Fruit fly (Drosophila melanogaster) whole organism, embryonic: ENCODE results near the gene gfzf.

Experiments used
- Asciz ChIP-seq: fragments of 200-800 bp; sonication (Bioruptor generic); optimal IDR thresholded peaks from 2 replicates; lab custom pipeline; 2017; ENCODE audit warnings: missing biosample characterization, mild to moderate bottlenecking, missing genetic modification characterization, missing genetic modification reagents
- B-H1 ChIP-seq: fragments of 200-800 bp; sonication (Bioruptor generic); IDR thresholded peaks from 3 replicates; pipeline ENCODE4 v1.3.6; 2022; ENCODE audit warnings: missing biosample characterization, missing genetic modification characterization
- B-H2 ChIP-seq: fragments of 200-800 bp; sonication (Bioruptor generic); optimal IDR thresholded peaks from 2 replicates; lab custom pipeline; 2018; ENCODE audit warnings: missing biosample characterization, mild to moderate bottlenecking, missing genetic modification characterization
- Blimp-1 ChIP-seq: fragments of 200-800 bp; sonication (Bioruptor generic); optimal IDR thresholded peaks from 3 replicates; lab custom pipeline; 2018; ENCODE audit warnings: missing biosample characterization, missing genetic modification characterization, mild to moderate bottlenecking, moderate library complexity, missing genetic modification reagents
- CG10462 ChIP-seq: fragments of 200-800 bp; sonication (Bioruptor generic); optimal IDR thresholded peaks from 2 replicates; lab custom pipeline; 2016; ENCODE audit warnings: missing biosample characterization, missing genetic modification characterization
- CG11085 ChIP-seq: fragments of 200-800 bp; sonication (Bioruptor generic); IDR thresholded peaks from 2 replicates; pipeline ENCODE4 v1.3.6; 2022; ENCODE audit warnings: missing biosample characterization, missing genetic modification characterization
- CG13624 ChIP-seq: fragments of 200-800 bp; sonication (Bioruptor generic); optimal IDR thresholded peaks from 2 replicates; lab custom pipeline; 2016; ENCODE audit warnings: missing biosample characterization, missing genetic modification characterization
- CG18619 ChIP-seq: fragments of 200-800 bp; sonication (Bioruptor generic); optimal IDR thresholded peaks from 3 replicates; lab custom pipeline; 2017; ENCODE audit warnings: missing biosample characterization, mild to moderate bottlenecking, missing genetic modification characterization
- CG32772 ChIP-seq: fragments of 200-800 bp; sonication (Bioruptor generic); IDR thresholded peaks from 2 replicates; pipeline ENCODE4 v1.3.6; 2022; ENCODE audit warnings: missing biosample characterization, missing genetic modification characterization
- CG34376 ChIP-seq: fragments of 200-800 bp; sonication (Bioruptor generic); optimal IDR thresholded peaks from 2 replicates; lab custom pipeline; 2018; ENCODE audit warnings: missing biosample characterization, mild to moderate bottlenecking, missing genetic modification characterization
- CG7357 ChIP-seq: fragments of 200-800 bp; sonication (Bioruptor generic); IDR thresholded peaks from 3 replicates; pipeline ENCODE4 v1.3.6; 2022; ENCODE audit warnings: missing biosample characterization, missing genetic modification characterization
- CG7556 ChIP-seq: fragments of 200-800 bp; sonication (Bioruptor generic); optimal IDR thresholded peaks from 2 replicates; lab custom pipeline; 2017; ENCODE audit warnings: missing biosample characterization, mild to moderate bottlenecking, missing genetic modification characterization
- CG9215 ChIP-seq: fragments of 200-800 bp; sonication (Bioruptor generic); IDR thresholded peaks from 2 replicates; pipeline ENCODE4 v1.3.6; 2022; ENCODE audit warnings: missing biosample characterization, missing genetic modification characterization
- Doc2 ChIP-seq: fragments of 200-800 bp; sonication (Bioruptor generic); IDR thresholded peaks from 2 replicates; pipeline ENCODE4 v1.3.6; 2022; ENCODE audit warnings: missing biosample characterization, missing genetic modification characterization
- Dp ChIP-seq: fragments of 200-800 bp; sonication (Bioruptor generic); optimal IDR thresholded peaks from 2 replicates; lab custom pipeline; 2018; ENCODE audit warnings: missing biosample characterization, mild to moderate bottlenecking, missing genetic modification characterization, moderate library complexity
- Drgx ChIP-seq: fragments of 200-800 bp; sonication (Bioruptor generic); IDR thresholded peaks from 2 replicates; pipeline ENCODE4 v1.3.6; 2022; ENCODE audit warnings: missing biosample characterization, missing genetic modification characterization
- Ets65A ChIP-seq: fragments of 200-800 bp; sonication (Bioruptor generic); peaks from one replicate; lab custom pipeline; 2016; ENCODE audit warnings: missing biosample characterization, missing genetic modification characterization
- Fer3 ChIP-seq: fragments of 200-800 bp; sonication (Bioruptor generic); optimal IDR thresholded peaks from 2 replicates; lab custom pipeline; 2018; ENCODE audit warnings: missing biosample characterization, mild to moderate bottlenecking, missing genetic modification characterization, moderate library complexity
- Hand ChIP-seq: fragments of 200-800 bp; sonication (Bioruptor generic); optimal IDR thresholded peaks from 2 replicates; lab custom pipeline; 2017; ENCODE audit warnings: mild to moderate bottlenecking, missing biosample characterization, missing genetic modification reagents, missing genetic modification characterization
- Jarid2 ChIP-seq: fragments of 200-800 bp; sonication (Bioruptor generic); optimal IDR thresholded peaks from 3 replicates; lab custom pipeline; 2017; ENCODE audit warnings: mild to moderate bottlenecking, missing biosample characterization, missing genetic modification reagents, missing genetic modification characterization
- PHDP ChIP-seq: fragments of 200-800 bp; sonication (Bioruptor generic); optimal IDR thresholded peaks from 3 replicates; lab custom pipeline; 2018; ENCODE audit warnings: missing biosample characterization, mild to moderate bottlenecking, missing genetic modification characterization, moderate library complexity
- Side ChIP-seq: fragments of 200-800 bp; sonication (Bioruptor generic); optimal IDR thresholded peaks from 2 replicates; lab custom pipeline; 2016; ENCODE audit warnings: missing biosample characterization, missing genetic modification characterization
- Taf1 ChIP-seq: fragments of 200-800 bp; sonication (Bioruptor generic); IDR thresholded peaks from 2 replicates; pipeline ENCODE4 v1.3.6; 2022; ENCODE audit warnings: missing biosample characterization, missing genetic modification characterization
- Trl ChIP-seq, 3 experiments: fragments of >200 bp in 2 of 3; fragments of 200-800 bp in 1 of 3; sonication (Bioruptor generic) in 1 of 3; optimal IDR thresholded peaks; 2 replicates in 1 of 3; 3 replicates in 2 of 3; lab custom pipeline; 2016 to 2017; ENCODE audit warnings: missing biosample characterization in 1 of 3, missing genetic modification characterization in 1 of 3
- al ChIP-seq: fragments of 200-800 bp; sonication (Bioruptor generic); IDR thresholded peaks from 2 replicates; pipeline ENCODE4 v1.3.6; 2022; ENCODE audit warnings: missing biosample characterization, missing genetic modification characterization
- bbx ChIP-seq: fragments of 200-800 bp; sonication (Bioruptor generic); IDR thresholded peaks from 2 replicates; pipeline ENCODE4 v1.3.6; 2022; ENCODE audit warnings: missing biosample characterization, missing genetic modification characterization; ENCODE audit not compliant: partially characterized antibody
- bigmax ChIP-seq: fragments of 200-800 bp; sonication (Bioruptor generic); optimal IDR thresholded peaks from 2 replicates; lab custom pipeline; 2018; ENCODE audit warnings: missing biosample characterization, mild to moderate bottlenecking, missing genetic modification characterization
- crc ChIP-seq: fragments of 200-800 bp; sonication (Bioruptor generic); optimal IDR thresholded peaks from 2 replicates; lab custom pipeline; 2016; ENCODE audit warnings: missing biosample characterization, missing genetic modification characterization
- crol ChIP-seq: fragments of 200-800 bp; sonication (Bioruptor generic); IDR thresholded peaks from 2 replicates; pipeline ENCODE4 v1.3.6; 2022; ENCODE audit warnings: missing biosample characterization, missing genetic modification characterization
- cwo ChIP-seq: fragments of 200-800 bp; sonication (Bioruptor generic); optimal IDR thresholded peaks from 3 replicates; lab custom pipeline; 2017; ENCODE audit warnings: missing biosample characterization, missing genetic modification characterization, mild to moderate bottlenecking, moderate library complexity, missing genetic modification reagents
- dpn ChIP-seq, 2 experiments: fragments of 200-800 bp; sonication (Bioruptor generic); optimal IDR thresholded peaks; 3 replicates each; lab custom pipeline; 2016; ENCODE audit warnings: missing biosample characterization in 2 of 2, missing genetic modification characterization in 2 of 2
- en ChIP-seq: fragments of 200-800 bp; sonication (Bioruptor generic); optimal IDR thresholded peaks from 2 replicates; lab custom pipeline; 2016; ENCODE audit warnings: missing biosample characterization, missing genetic modification characterization
- eyg ChIP-seq: fragments of 200-800 bp; sonication (Bioruptor generic); optimal IDR thresholded peaks from 3 replicates; lab custom pipeline; 2016; ENCODE audit warnings: missing biosample characterization, missing genetic modification characterization
- fd64A ChIP-seq: fragments of 200-800 bp; sonication (Bioruptor generic); optimal IDR thresholded peaks from 3 replicates; lab custom pipeline; 2018; ENCODE audit warnings: missing biosample characterization, mild to moderate bottlenecking, missing genetic modification characterization
- grau ChIP-seq: fragments of 200-800 bp; optimal IDR thresholded peaks from 3 replicates; lab custom pipeline; 2019; ENCODE audit warnings: missing biosample characterization, mild to moderate bottlenecking, missing genetic modification characterization, moderate library complexity
- gro ChIP-seq: fragments of 200-800 bp; sonication (Bioruptor generic); optimal IDR thresholded peaks from 2 replicates; lab custom pipeline; 2016; ENCODE audit warnings: missing biosample characterization, missing genetic modification characterization
- ind ChIP-seq: fragments of 200-800 bp; sonication (Bioruptor generic); optimal IDR thresholded peaks from 3 replicates; lab custom pipeline; 2016; ENCODE audit warnings: missing biosample characterization, missing genetic modification characterization
- luna ChIP-seq: fragments of 200-800 bp; sonication (Bioruptor generic); optimal IDR thresholded peaks from 2 replicates; lab custom pipeline; 2016; ENCODE audit warnings: missing biosample characterization, missing genetic modification characterization
- maf-S ChIP-seq: fragments of 200-800 bp; sonication (Bioruptor generic); optimal IDR thresholded peaks from 2 replicates; lab custom pipeline; 2016; ENCODE audit warnings: missing biosample characterization, missing genetic modification characterization
- mirr ChIP-seq: fragments of 200-800 bp; sonication (Bioruptor generic); optimal IDR thresholded peaks from 3 replicates; lab custom pipeline; 2018; ENCODE audit warnings: missing biosample characterization, mild to moderate bottlenecking, missing genetic modification characterization
- nerfin-2 ChIP-seq: fragments of 200-800 bp; sonication (Bioruptor generic); IDR thresholded peaks from 2 replicates; pipeline ENCODE4 v1.3.6; 2022; ENCODE audit warnings: missing biosample characterization, missing genetic modification characterization; ENCODE audit not compliant: partially characterized antibody
- p53 ChIP-seq: fragments of 200-800 bp; sonication (Bioruptor generic); optimal IDR thresholded peaks from 2 replicates; lab custom pipeline; 2016; ENCODE audit warnings: missing biosample characterization, missing genetic modification characterization
- ro ChIP-seq: fragments of 200-800 bp; sonication (Bioruptor generic); IDR thresholded peaks from 2 replicates; pipeline ENCODE4 v1.3.6; 2022; ENCODE audit warnings: missing biosample characterization, missing genetic modification characterization
- run ChIP-seq: fragments of 200-800 bp; sonication (Bioruptor generic); optimal IDR thresholded peaks from 3 replicates; lab custom pipeline; 2018; ENCODE audit warnings: missing biosample characterization, mild to moderate bottlenecking, missing genetic modification characterization
- salm ChIP-seq: fragments of 200-800 bp; sonication (Bioruptor generic); optimal IDR thresholded peaks from 2 replicates; lab custom pipeline; 2018; ENCODE audit warnings: missing biosample characterization, mild to moderate bottlenecking, missing genetic modification characterization
- sens-2 ChIP-seq: fragments of 200-800 bp; sonication (Bioruptor generic); IDR thresholded peaks from 2 replicates; pipeline ENCODE4 v1.3.6; 2022; ENCODE audit warnings: missing biosample characterization, missing genetic modification characterization
- sr ChIP-seq: fragments of 200-800 bp; sonication (Bioruptor generic); IDR thresholded peaks from 3 replicates; pipeline ENCODE4 v1.3.6; 2022; ENCODE audit warnings: missing biosample characterization, missing genetic modification characterization
- stwl ChIP-seq: fragments of 200-800 bp; sonication (Bioruptor generic); optimal IDR thresholded peaks from 3 replicates; lab custom pipeline; 2018; ENCODE audit warnings: missing biosample characterization, mild to moderate bottlenecking, missing genetic modification characterization, moderate library complexity
- tin ChIP-seq: fragments of 200-800 bp; sonication (Bioruptor generic); optimal IDR thresholded peaks from 3 replicates; lab custom pipeline; 2016; ENCODE audit warnings: missing biosample characterization, missing genetic modification characterization
- yki ChIP-seq: fragments of >200 bp; optimal IDR thresholded peaks from 3 replicates; lab custom pipeline; 2018
- zfh1 ChIP-seq: fragments of 200-800 bp; sonication (Bioruptor generic); IDR thresholded peaks from 3 replicates; pipeline ENCODE4 v1.3.6; 2022; ENCODE audit warnings: missing biosample characterization, missing genetic modification characterization

gfzf gene

dm6 chr3R:7127966-7128365 lies 22.8 kb downstream of the gfzf start, which contains the start of gene CG10068 (continued):
- TF ChIP-seq Side (peak; percentile 87), fd64A (GFP tag; lab: Kevin White, UChicago) (peak; percentile 73), Taf1 (GFP tag; lab: Robert Waterston, UW) (peak; percentile 67), stwl (peak; percentile 98), Fer3 (peak; percentile 83), CG10462 (GFP tag; lab: Kevin White, UChicago) (peak; percentile 82), run (tag; lab: Kevin White, UChicago) (peak; percentile 51), maf-S (GFP tag; lab: Kevin White, UChicago) (peak; percentile 86), ind (peak; percentile 83), Doc2 (no peak), bbx (no peak), Dp (GFP tag; lab: Kevin White, UChicago) (peak; percentile 25), crc (peak; percentile 76), Drgx (GFP tag; lab: Robert Waterston, UW) (peak; percentile 62), CG13624 (GFP tag; lab: Kevin White, UChicago) (peak; percentile 87), Jarid2 (peak; percentile 29), al (GFP tag; lab: Robert Waterston, UW) (no peak; the same call in 1 of the 2 replicates), tin (GFP tag; lab: Kevin White, UChicago) (peak; percentile 86), cwo (peak; percentile 83), CG18619 (GFP tag; lab: Kevin White, UChicago) (peak; percentile 77), mirr (peak; percentile 60), Asciz (GFP tag; lab: Kevin White, UChicago) (peak; percentile 84), CG7357 (GFP tag; lab: Robert Waterston, UW) (peak; percentile 67; the same call in 2 of the 3 replicates), yki (lab: Kevin White, UChicago) (no peak), grau (tag; lab: Kevin White, UChicago) (peak; percentile 84), eyg (GFP tag; lab: Kevin White, UChicago) (peak; percentile 79), p53 (GFP tag; lab: Kevin White, UChicago) (peak; percentile 55), bigmax (GFP tag; lab: Kevin White, UChicago) (peak; percentile 18), Hand (GFP tag; lab: Kevin White, UChicago) (peak; percentile 54), CG34376 (GFP tag; lab: Kevin White, UChicago) (peak; percentile 74), ro (GFP tag; lab: Robert Waterston, UW) (peak; percentile 67; the same call in 1 of the 2 replicates), gro (peak; percentile 90), Trl (optimal IDR thresholded peaks at IDR 0.05; lab: Kevin White, UChicago) (no peak), Trl (GFP tag; optimal IDR thresholded peaks at IDR 0.05; lab: Kevin White, UChicago) (peak; percentile 92), en (GFP tag; lab: Kevin White, UChicago) (peak; percentile 79), nerfin-2 (no peak), B-H1 (peak; percentile 86), crol (peak; percentile 45; the same call in 1 of the 2 replicates), Blimp-1 (peak; percentile 84), sr (no peak; the same call in 1 of the 3 replicates), CG7556 (peak; percentile 83), sens-2 (GFP tag; lab: Robert Waterston, UW) (peak; percentile 92), CG9215 (GFP tag; lab: Robert Waterston, UW) (no peak; the same call in 1 of the 2 replicates), CG11085 (no peak), PHDP (peak; percentile 82), Ets65A (GFP tag; lab: Kevin White, UChicago) (peak; percentile 97), salm (peak; percentile 75), luna (peak; percentile 52), dpn (GFP tag; optimal IDR thresholded peaks at IDR 0.05; lab: Kevin White, UChicago) (peak; percentile 87), zfh1 (peak; percentile 97), CG32772 (GFP tag; lab: Robert Waterston, UW) (peak; percentile 88), B-H2 (peak; percentile 78)
